Worm (Caenorhabditis elegans) whole organism, L4 larva: ENCODE results near the gene lin-13.

ENCODE experiments used
- F10B5.3 ChIP-seq: sonication (generic microtip); optimal IDR thresholded peaks from 2 replicates; lab custom pipeline; 2016; ENCODE audit warnings: mild to moderate bottlenecking, missing genetic modification characterization, missing compliant biosample characterization
- F26F4.8 ChIP-seq: fragments of 200-800 bp; sonication (Bioruptor generic); conservative IDR thresholded peaks from 2 replicates; pipeline ENCODE4 v1.3.6; 2022; ENCODE audit warnings: missing genetic modification characterization, missing compliant biosample characterization
- F37D6.2 ChIP-seq: sonication (generic microtip); optimal IDR thresholded peaks from 2 replicates; lab custom pipeline; 2016; ENCODE audit warnings: mild to moderate bottlenecking, missing genetic modification characterization, missing compliant biosample characterization
- R02D3.7 ChIP-seq: fragments of 150-350 bp; sonication (generic microtip); optimal IDR thresholded peaks from 3 replicates; lab custom pipeline; 2014; ENCODE audit warnings: missing biosample characterization, missing genetic modification characterization
- T20F7.1 ChIP-seq: fragments of 200-800 bp; sonication (Bioruptor generic); optimal IDR thresholded peaks from 2 replicates; lab custom pipeline; 2018; ENCODE audit warnings: mild to moderate bottlenecking, missing genetic modification characterization, missing compliant biosample characterization
- T26A8.4 ChIP-seq: fragments of 200-800 bp; sonication (Bioruptor generic); IDR thresholded peaks from 2 replicates; pipeline ENCODE4 v1.3.6; 2022; ENCODE audit warnings: missing genetic modification characterization, missing compliant biosample characterization
- Y48G9A.11 ChIP-seq: fragments of 200-800 bp; sonication (Bioruptor generic); IDR thresholded peaks from 2 replicates; pipeline ENCODE4 v1.3.6; 2022; ENCODE audit warnings: missing genetic modification reagents, missing genetic modification characterization, missing compliant biosample characterization
- Y5F2A.4 ChIP-seq: fragments of 200-800 bp; sonication (Bioruptor generic); optimal IDR thresholded peaks from 2 replicates; lab custom pipeline; 2018; ENCODE audit warnings: mild to moderate bottlenecking, missing genetic modification characterization, missing compliant biosample characterization
- ama-1 ChIP-seq: fragments of 150-350 bp; optimal IDR thresholded peaks from 2 replicates; lab custom pipeline; 2014; ENCODE audit warnings: inconsistent platforms, mixed read lengths
- arid-1 ChIP-seq: fragments of 200-800 bp; sonication (Bioruptor generic); conservative IDR thresholded peaks from 2 replicates; pipeline ENCODE4 v1.3.6; 2022; ENCODE audit warnings: missing genetic modification reagents, missing genetic modification characterization, missing compliant biosample characterization
- attf-4 ChIP-seq: sonication (generic microtip); optimal IDR thresholded peaks from 3 replicates; lab custom pipeline; 2017; ENCODE audit warnings: missing biosample characterization, missing genetic modification characterization
- ceh-20 ChIP-seq: fragments of 200-800 bp; sonication (Bioruptor generic); IDR thresholded peaks from 2 replicates; pipeline ENCODE4 v1.3.6; 2022; ENCODE audit warnings: missing genetic modification reagents, missing genetic modification characterization, missing compliant biosample characterization
- ceh-32 ChIP-seq: sonication (generic microtip); optimal IDR thresholded peaks from 2 replicates; lab custom pipeline; 2016; ENCODE audit warnings: mild to moderate bottlenecking, missing genetic modification characterization, missing compliant biosample characterization; ENCODE audit not compliant: poor library complexity
- ceh-44 ChIP-seq: fragments of 200-800 bp; sonication (Bioruptor generic); IDR thresholded peaks from 2 replicates; pipeline ENCODE4 v1.3.6; 2022; ENCODE audit warnings: missing genetic modification reagents, missing genetic modification characterization, missing compliant biosample characterization
- ceh-62 ChIP-seq: sonication (generic microtip); optimal IDR thresholded peaks from 2 replicates; lab custom pipeline; 2017; ENCODE audit warnings: missing biosample characterization, missing genetic modification characterization
- ceh-82 ChIP-seq: sonication (generic microtip); optimal IDR thresholded peaks from 2 replicates; lab custom pipeline; 2017; ENCODE audit warnings: missing biosample characterization, missing genetic modification characterization
- cey-2 ChIP-seq: sonication (generic microtip); optimal IDR thresholded peaks from 3 replicates; lab custom pipeline; 2017; ENCODE audit warnings: missing genetic modification characterization, mild to moderate bottlenecking, missing compliant biosample characterization, antibody characterized with exemption, borderline replicate concordance; ENCODE audit not compliant: insufficient read depth
- daf-16 ChIP-seq, 3 experiments: sonication (generic microtip); optimal IDR thresholded peaks; 2 replicates each; lab custom pipeline; 2016 to 2017; ENCODE audit warnings: missing genetic modification characterization in 3 of 3, missing genetic modification reagents in 3 of 3, mild to moderate bottlenecking in 2 of 3, missing compliant biosample characterization in 2 of 3, missing biosample characterization in 1 of 3, moderate library complexity in 1 of 3
- daf-19 ChIP-seq: fragments of 200-800 bp; sonication (Bioruptor generic); conservative IDR thresholded peaks from 2 replicates; pipeline ENCODE4 v1.3.6; 2022; ENCODE audit warnings: missing genetic modification characterization, missing compliant biosample characterization
- daf-8 ChIP-seq: fragments of 200-800 bp; sonication (Bioruptor generic); IDR thresholded peaks from 2 replicates; pipeline ENCODE4 v1.3.6; 2022; ENCODE audit warnings: missing genetic modification characterization, missing compliant biosample characterization
- dmd-8 ChIP-seq: fragments of 200-800 bp; sonication (Bioruptor generic); IDR thresholded peaks from 2 replicates; pipeline ENCODE4 v1.3.6; 2022; ENCODE audit warnings: missing genetic modification characterization, missing compliant biosample characterization
- dmd-9 ChIP-seq: fragments of 200-800 bp; sonication (Bioruptor generic); IDR thresholded peaks from 2 replicates; pipeline ENCODE4 v1.3.6; 2022; ENCODE audit warnings: missing genetic modification reagents, missing genetic modification characterization, missing compliant biosample characterization
- dve-1 ChIP-seq: sonication (generic microtip); optimal IDR thresholded peaks from 2 replicates; lab custom pipeline; 2017; ENCODE audit warnings: antibody characterized with exemption, mild to moderate bottlenecking, missing genetic modification characterization, missing compliant biosample characterization; ENCODE audit not compliant: insufficient read depth
- egl-27 ChIP-seq: sonication (generic microtip); optimal IDR thresholded peaks from 3 replicates; lab custom pipeline; 2017; ENCODE audit warnings: missing biosample characterization, missing genetic modification reagents, missing genetic modification characterization
- egl-43 ChIP-seq: fragments of 200-800 bp; sonication (Bioruptor generic); IDR thresholded peaks from 2 replicates; pipeline ENCODE4 v1.3.6; 2022; ENCODE audit warnings: missing genetic modification reagents, missing genetic modification characterization, missing compliant biosample characterization
- jun-1 ChIP-seq: fragments of 150-350 bp; optimal IDR thresholded peaks from 2 replicates; lab custom pipeline; 2014; ENCODE audit warnings: missing biosample characterization, missing genetic modification reagents, missing genetic modification characterization
- lin-13 ChIP-seq: fragments of 150-350 bp; optimal IDR thresholded peaks from 2 replicates; lab custom pipeline; 2014; ENCODE audit warnings: missing biosample characterization, missing genetic modification reagents, missing genetic modification characterization
- lin-15B ChIP-seq: fragments of 150-350 bp; sonication (generic microtip); optimal IDR thresholded peaks from 3 replicates; lab custom pipeline; 2014; ENCODE audit warnings: missing biosample characterization, missing genetic modification characterization
- lin-38 ChIP-seq: fragments of 200-800 bp; sonication (Bioruptor generic); IDR thresholded peaks from 2 replicates; pipeline ENCODE4 v1.3.6; 2022; ENCODE audit warnings: missing genetic modification reagents, missing genetic modification characterization, missing compliant biosample characterization
- lin-39 ChIP-seq: fragments of 150-350 bp; optimal IDR thresholded peaks from 2 replicates; lab custom pipeline; 2014; ENCODE audit warnings: missing biosample characterization, missing genetic modification reagents, missing genetic modification characterization
- lir-3 ChIP-seq: sonication (generic microtip); optimal IDR thresholded peaks from 2 replicates; lab custom pipeline; 2016; ENCODE audit warnings: mild to moderate bottlenecking, missing genetic modification characterization, missing compliant biosample characterization
- lsy-2 ChIP-seq, 2 experiments: fragments of 150-350 bp in 1 of 2; sonication (generic microtip) in 1 of 2; optimal IDR thresholded peaks; 2 replicates each; lab custom pipeline; 2014 to 2017; ENCODE audit warnings: missing biosample characterization in 2 of 2, missing genetic modification characterization in 2 of 2
- madf-5 ChIP-seq, 2 experiments: fragments of 200-800 bp; sonication (Bioruptor generic); IDR thresholded peaks; 2 replicates each; pipeline ENCODE4 v1.3.6; 2022; ENCODE audit warnings: missing compliant biosample characterization in 2 of 2, missing genetic modification characterization in 2 of 2
- mdt-29 ChIP-seq: fragments of 200-800 bp; sonication (Bioruptor generic); IDR thresholded peaks from 2 replicates; pipeline ENCODE4 v1.3.6; 2022; ENCODE audit warnings: missing genetic modification reagents, missing genetic modification characterization, missing compliant biosample characterization
- mes-2 ChIP-seq: sonication (generic microtip); optimal IDR thresholded peaks from 2 replicates; lab custom pipeline; 2016; ENCODE audit warnings: missing genotype, mild to moderate bottlenecking, missing genetic modification characterization, missing compliant biosample characterization; ENCODE audit not compliant: poor library complexity, severe bottlenecking
- mxl-2 ChIP-seq: fragments of 200-800 bp; sonication (Bioruptor generic); conservative IDR thresholded peaks from 2 replicates; pipeline ENCODE4 v1.3.6; 2022; ENCODE audit warnings: missing genetic modification reagents, missing genetic modification characterization, missing compliant biosample characterization
- nhr-11 ChIP-seq: fragments of 150-350 bp; optimal IDR thresholded peaks from 2 replicates; lab custom pipeline; 2014; ENCODE audit warnings: missing biosample characterization, missing genetic modification characterization
- nhr-28 ChIP-seq: fragments of 150-350 bp; optimal IDR thresholded peaks from 2 replicates; lab custom pipeline; 2014; ENCODE audit warnings: missing biosample characterization, missing genetic modification characterization
- nhr-41 ChIP-seq: fragments of 200-800 bp; sonication (Bioruptor generic); IDR thresholded peaks from 2 replicates; pipeline ENCODE4 v1.3.6; 2022; ENCODE audit warnings: missing genetic modification reagents, missing genetic modification characterization, missing compliant biosample characterization
- nhr-48 ChIP-seq: sonication (generic microtip); optimal IDR thresholded peaks from 2 replicates; lab custom pipeline; 2016; ENCODE audit warnings: mild to moderate bottlenecking, missing genetic modification characterization, missing compliant biosample characterization
- nhr-77 ChIP-seq: fragments of 150-350 bp; optimal IDR thresholded peaks from 2 replicates; lab custom pipeline; 2014; ENCODE audit warnings: missing biosample characterization, missing genetic modification characterization
- php-3 ChIP-seq: fragments of 200-800 bp; sonication (Bioruptor generic); IDR thresholded peaks from 2 replicates; pipeline ENCODE4 v1.3.6; 2022; ENCODE audit warnings: missing genetic modification reagents, missing genetic modification characterization, missing compliant biosample characterization
- saeg-2 ChIP-seq: fragments of 200-800 bp; sonication (Bioruptor generic); IDR thresholded peaks from 2 replicates; pipeline ENCODE4 v1.3.6; 2022; ENCODE audit warnings: missing genetic modification reagents, missing genetic modification characterization, missing compliant biosample characterization
- tag-97 ChIP-seq: fragments of 200-800 bp; sonication (Bioruptor generic); IDR thresholded peaks from 2 replicates; pipeline ENCODE4 v1.3.6; 2022; ENCODE audit warnings: missing genetic modification characterization, missing compliant biosample characterization
- unc-62 ChIP-seq, 3 experiments: fragments of 150-350 bp in 1 of 3; sonication (generic microtip); optimal IDR thresholded peaks in 2 of 3; peaks in 1 of 3; 1 replicate in 1 of 3; 2 replicates in 2 of 3; lab custom pipeline; 2014 to 2017; ENCODE audit warnings: missing biosample characterization in 3 of 3, missing genetic modification characterization in 3 of 3, missing genetic modification reagents in 3 of 3, missing genotype in 1 of 3
- vab-7 ChIP-seq: fragments of 200-800 bp; sonication (Bioruptor generic); IDR thresholded peaks from 2 replicates; pipeline ENCODE4 v1.3.6; 2022; ENCODE audit warnings: missing genetic modification reagents, missing genetic modification characterization, missing compliant biosample characterization
- zfp-2 ChIP-seq: sonication (generic microtip); optimal IDR thresholded peaks from 2 replicates; lab custom pipeline; 2016; ENCODE audit warnings: mild to moderate bottlenecking, missing genetic modification characterization, missing compliant biosample characterization
- zfp-3 ChIP-seq: fragments of 200-800 bp; sonication (Bioruptor generic); conservative IDR thresholded peaks from 2 replicates; pipeline ENCODE4 v1.3.6; 2022; ENCODE audit warnings: missing genetic modification reagents, missing genetic modification characterization, missing compliant biosample characterization
- zip-11 ChIP-seq: fragments of 200-800 bp; sonication (Bioruptor generic); IDR thresholded peaks from 2 replicates; pipeline ENCODE4 v1.3.6; 2022; ENCODE audit warnings: missing genetic modification characterization, missing compliant biosample characterization
- ztf-11 ChIP-seq: fragments of 150-350 bp; optimal IDR thresholded peaks from 2 replicates; lab custom pipeline; 2014; ENCODE audit warnings: missing biosample characterization, missing genetic modification characterization
- ztf-7 ChIP-seq: fragments of 150-350 bp; optimal IDR thresholded peaks from 2 replicates; lab custom pipeline; 2014; ENCODE audit warnings: missing biosample characterization, missing genetic modification characterization

lin-13 gene

DNA sequence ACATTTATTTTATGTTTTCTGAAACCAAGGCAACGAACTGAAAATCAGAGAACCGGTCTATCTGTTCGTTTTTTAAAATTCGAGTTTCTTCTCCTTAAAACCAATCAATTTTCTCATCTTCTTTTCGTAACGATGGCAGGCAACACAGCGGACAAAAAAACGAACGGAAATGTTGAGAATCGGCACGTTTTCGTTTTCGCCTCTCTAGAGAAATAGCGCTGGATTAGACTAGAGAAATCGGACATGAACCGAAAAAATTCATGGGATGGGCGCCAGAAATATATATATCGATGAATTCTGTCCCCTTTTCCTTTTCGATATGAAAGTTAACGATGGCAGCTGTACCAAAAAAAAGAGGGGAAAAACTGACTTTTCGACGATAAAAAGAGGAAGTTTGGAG lies 13.1 kb upstream of the lin-13 start (continued):
- TF ChIP-seq lsy-2 (tag; optimal IDR thresholded peaks at IDR 0.05; lab: Kevin White, UChicago) (peak in 1 of 2 experiments; percentile 25), F37D6.2 (tag; lab: Kevin White, UChicago) (no peak), ztf-11 (tag; lab: Kevin White, UChicago) (no peak), ceh-32 (tag; lab: Kevin White, UChicago) (no peak), nhr-77 (tag; lab: Kevin White, UChicago) (no peak), lin-13 (GFP tag; lab: Kevin White, UChicago) (peak; percentile 4), dmd-9 (GFP tag; lab: Robert Waterston, UW) (no peak), ceh-20 (GFP tag; lab: Robert Waterston, UW) (0 out of 2 replicates have a peak, but pooled peaks have one; percentile 34), mes-2 (no peak), nhr-48 (tag; lab: Kevin White, UChicago) (no peak), lin-39 (tag; lab: Kevin White, UChicago) (no peak), F26F4.8 (GFP tag; lab: Robert Waterston, UW) (no peak), arid-1 (GFP tag; lab: Robert Waterston, UW) (no peak), ama-1 (peak; percentile 54), saeg-2 (GFP tag; lab: Robert Waterston, UW) (no peak), egl-27 (tag; lab: Kevin White, UChicago) (no peak), daf-19 (GFP tag; lab: Robert Waterston, UW) (no peak), unc-62 (GFP tag; optimal IDR thresholded peaks at IDR 0.05 in 1 of 2; lab: Kevin White, UChicago) (no peak), unc-62 (tag; optimal IDR thresholded peaks at IDR 0.05; lab: Kevin White, UChicago) (no peak), daf-8 (GFP tag; lab: Robert Waterston, UW) (no peak), dve-1 (no peak), ceh-82 (tag; lab: Kevin White, UChicago) (no peak), madf-5 (GFP tag; IDR thresholded peaks at IDR 0.05; lab: Robert Waterston, UW) (no peak), nhr-11 (tag; lab: Kevin White, UChicago) (no peak), dmd-8 (no peak), php-3 (GFP tag; lab: Robert Waterston, UW) (no peak), egl-43 (GFP tag; lab: Robert Waterston, UW) (no peak), mdt-29 (GFP tag; lab: Robert Waterston, UW) (no peak), nhr-28 (tag; lab: Kevin White, UChicago) (peak; percentile 11), F10B5.3 (tag; lab: Kevin White, UChicago) (no peak), T20F7.1 (GFP tag; lab: Kevin White, UChicago) (no peak), R02D3.7 (tag; lab: Kevin White, UChicago) (no peak), daf-16 (GFP tag; optimal IDR thresholded peaks at IDR 0.05; lab: Kevin White, UChicago) (no peak), daf-16 (tag; optimal IDR thresholded peaks at IDR 0.05; lab: Kevin White, UChicago) (no peak), jun-1 (no peak), T26A8.4 (GFP tag; lab: Robert Waterston, UW) (no peak), lin-38 (GFP tag; lab: Robert Waterston, UW) (no peak), mxl-2 (GFP tag; lab: Robert Waterston, UW) (no peak), Y48G9A.11 (no peak), zip-11 (GFP tag; lab: Robert Waterston, UW) (no peak), zfp-3 (no peak), zfp-2 (tag; lab: Kevin White, UChicago) (no peak), Y5F2A.4 (GFP tag; lab: Kevin White, UChicago) (no peak), lir-3 (tag; lab: Kevin White, UChicago) (no peak), ztf-7 (tag; lab: Kevin White, UChicago) (no peak), vab-7 (GFP tag; lab: Robert Waterston, UW) (no peak), attf-4 (tag; lab: Kevin White, UChicago) (no peak), lin-15B (tag; lab: Kevin White, UChicago) (no peak), ceh-44 (no peak), tag-97 (GFP tag; lab: Robert Waterston, UW) (no peak), cey-2 (tag; lab: Kevin White, UChicago) (no peak), nhr-41 (GFP tag; lab: Robert Waterston, UW) (no peak), ceh-62 (tag; lab: Kevin White, UChicago) (no peak)
